Worm (Caenorhabditis elegans): Measurements from ENCODE around the gene srg-46.

Gene srg-46

DNA sequence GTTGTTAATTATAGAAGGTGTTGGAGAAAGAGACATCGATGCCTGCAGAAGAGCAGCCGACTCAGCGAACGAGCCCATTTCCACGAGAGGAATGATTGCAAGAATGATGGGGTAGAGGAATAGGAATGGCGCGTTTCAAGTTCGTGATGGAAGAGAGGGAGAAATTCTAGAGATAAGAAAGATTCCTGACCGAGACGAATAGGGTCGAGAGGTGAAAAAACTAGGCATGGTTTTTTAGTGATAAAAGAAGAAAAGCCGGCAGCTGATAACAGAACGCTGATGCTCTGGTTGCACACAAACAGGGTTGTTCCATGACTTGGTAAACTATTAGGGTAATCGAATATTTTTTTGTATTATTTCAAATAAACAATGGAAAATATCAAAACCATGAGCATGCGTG, 9.3 kb downstream of the srg-46 start (continued):
- TF ChIP-seq repo-1 (tag; optimal IDR thresholded peaks at IDR 0.05) (no peak), dox-1 (GFP tag; IDR thresholded peaks at IDR 0.05) (peak; percentile 64)

DNA sequence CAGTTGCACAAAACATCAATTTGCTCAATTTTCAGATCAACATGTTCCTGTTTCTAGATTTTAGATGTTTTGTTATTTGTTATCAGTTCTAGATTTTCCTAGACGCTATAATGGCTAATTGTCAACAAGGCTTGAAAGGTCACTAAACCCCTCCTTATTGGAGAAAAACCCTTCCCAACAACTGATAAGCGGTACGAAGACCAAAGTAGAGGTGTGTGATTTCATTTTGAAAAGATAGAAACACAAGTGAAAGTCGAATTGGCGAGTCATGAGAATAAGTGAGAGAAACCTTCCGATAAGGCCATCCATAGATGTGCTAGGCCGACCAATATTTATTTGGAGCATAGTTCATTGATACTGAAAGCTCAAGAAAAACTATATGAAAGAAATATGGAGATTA, 10.1 kb downstream of the srg-46 start:
- TF ChIP-seq ceh-100 (GFP tag; IDR thresholded peaks at IDR 0.05) (no peak), him-1 (tag; optimal IDR thresholded peaks at IDR 0.05) (no peak), nhr-27 (tag; optimal IDR thresholded peaks at IDR 0.05) (no peak), atf-7 (tag; optimal IDR thresholded peaks at IDR 0.05) (peak; percentile 41), nhr-80 (tag; optimal IDR thresholded peaks at IDR 0.05) (peak; percentile 86), mcd-1 (GFP tag; IDR thresholded peaks at IDR 0.05) (no peak), lin-40 (tag; optimal IDR thresholded peaks at IDR 0.05) (no peak), cebp-1 (GFP tag; IDR thresholded peaks at IDR 0.05) (no peak), cebp-1 (tag; optimal IDR thresholded peaks at IDR 0.05) (peak; percentile 21), madf-10 (tag; optimal IDR thresholded peaks at IDR 0.05) (peak; percentile 6), egl-44 (GFP tag; IDR thresholded peaks at IDR 0.05) (0 out of 2 replicates have a peak, but pooled peaks have one; percentile 25)

DNA sequence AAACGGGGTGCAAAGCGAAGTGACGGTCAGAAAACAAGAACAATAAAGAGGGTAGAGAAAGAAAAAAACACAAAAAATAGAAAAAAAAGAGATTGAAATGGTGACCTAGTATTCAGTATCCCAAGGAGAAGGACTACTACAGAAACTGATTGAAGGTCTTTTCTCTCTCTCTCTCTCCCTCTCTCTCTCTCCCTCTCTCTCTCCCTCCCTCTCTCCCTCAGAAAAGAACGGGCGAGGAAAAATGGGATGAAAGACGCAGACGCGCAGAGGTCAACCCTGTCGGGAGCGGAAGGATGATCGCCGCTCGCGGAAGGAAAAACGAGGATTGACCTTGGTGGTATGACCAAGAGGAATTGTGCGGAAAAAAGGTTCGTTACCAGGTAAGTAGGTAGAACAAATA, 11.0 kb downstream of the srg-46 start:
- TF ChIP-seq dox-1 (GFP tag; IDR thresholded peaks at IDR 0.05) (peak; percentile 50; the same call in 1 of the 2 replicates), lin-26 (GFP tag; IDR thresholded peaks at IDR 0.05) (no peak), hlh-12 (tag; optimal IDR thresholded peaks at IDR 0.05) (no peak), zfh-2 (GFP tag; conservative IDR thresholded peaks at IDR 0.05) (peak; percentile 89), mes-4 (tag; optimal IDR thresholded peaks at IDR 0.05) (no peak), xnd-1 (tag; optimal IDR thresholded peaks at IDR 0.05) (no peak), nhr-80 (tag; optimal IDR thresholded peaks at IDR 0.05) (peak; percentile 17), egrh-3 (GFP tag; IDR thresholded peaks at IDR 0.05) (peak; percentile 63), ccch-3 (GFP tag; optimal IDR thresholded peaks at IDR 0.05) (no peak)

DNA sequence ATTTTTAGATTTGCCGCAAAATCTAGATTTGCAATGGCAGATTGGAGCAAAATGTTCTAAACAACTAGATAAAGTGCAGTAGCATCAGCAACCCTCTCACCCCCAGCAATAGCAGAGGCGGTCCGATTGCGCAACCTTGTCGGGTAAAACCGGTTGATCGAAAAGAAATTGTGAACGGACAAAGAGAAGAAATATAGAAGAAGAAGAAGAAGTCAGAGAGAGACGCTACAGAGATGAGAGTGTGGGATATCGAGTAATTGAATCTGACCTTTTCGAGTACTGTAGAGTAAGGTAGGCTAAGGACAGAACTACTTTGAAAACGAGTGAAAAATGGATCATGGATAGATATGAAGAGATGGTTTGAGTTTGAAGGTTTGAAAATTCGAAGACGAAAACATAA, 12.3 kb downstream of the srg-46 start:
- TF ChIP-seq snpc-1.3 (tag; optimal IDR thresholded peaks at IDR 0.05; ENCODE audit: insufficient read depth) = no peak
- TF ChIP-seq cebp-1 (GFP tag; IDR thresholded peaks at IDR 0.05) = no peak
- TF ChIP-seq cebp-1 (tag; optimal IDR thresholded peaks at IDR 0.05) = peak; percentile 19

DNA sequence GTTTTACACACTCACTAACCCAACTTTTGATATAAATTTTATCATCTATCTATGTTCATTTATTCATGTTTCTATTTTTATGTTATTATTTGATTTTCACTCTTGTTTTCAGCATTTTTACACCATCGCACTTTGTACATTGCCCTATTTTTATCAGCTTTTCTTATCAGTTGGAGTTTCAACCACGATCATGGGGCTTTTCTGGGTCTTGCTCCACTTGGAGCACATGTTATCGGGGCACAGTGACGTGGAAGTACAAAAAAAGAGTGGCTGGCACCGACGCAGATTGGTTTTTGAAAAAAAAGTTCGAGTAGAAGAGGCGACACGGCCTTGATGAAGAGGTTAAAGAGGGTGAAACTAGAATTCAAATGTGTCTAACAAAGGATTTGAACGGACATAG, 13.6 kb downstream of the srg-46 start:
- TF ChIP-seq atf-7 (tag; optimal IDR thresholded peaks at IDR 0.05) (peak; percentile 67), let-607 (tag; optimal IDR thresholded peaks at IDR 0.05) (peak; percentile 79 to 91), Y79H2A.3 (GFP tag; conservative IDR thresholded peaks at IDR 0.05) (no peak), nhr-80 (tag; optimal IDR thresholded peaks at IDR 0.05) (peak; percentile 91), snpc-3.4 (tag; optimal IDR thresholded peaks at IDR 0.05) (no peak), dox-1 (GFP tag; IDR thresholded peaks at IDR 0.05) (0 out of 2 replicates have a peak, but pooled peaks have one; percentile 24), K12H6.12 (tag; optimal IDR thresholded peaks at IDR 0.05) (no peak), ztf-28 (GFP tag; IDR thresholded peaks at IDR 0.05) (no peak), rec-8 (tag; optimal IDR thresholded peaks at IDR 0.05) (no peak), snpc-4 (GFP tag; optimal IDR thresholded peaks at IDR 0.05) (no peak), snpc-4 (tag; optimal IDR thresholded peaks at IDR 0.05) (peak in 1 of 4 experiments; percentile 9), attf-3 (GFP tag; conservative IDR thresholded peaks at IDR 0.05) (no peak), cebp-1 (GFP tag; IDR thresholded peaks at IDR 0.05) (no peak), cebp-1 (tag; optimal IDR thresholded peaks at IDR 0.05) (peak; percentile 48), ztf-3 (GFP tag; optimal IDR thresholded peaks at IDR 0.05) (no peak), B0019.2 (GFP tag; conservative IDR thresholded peaks at IDR 0.05) (no peak), Y95B8A.8 (GFP tag; IDR thresholded peaks at IDR 0.05) (0 out of 2 replicates have a peak, but pooled peaks have one; percentile 62)
